Fruit fly (Drosophila melanogaster) whole organism, embryonic: ENCODE results near the gene ocn.

Experiments used
- B-H2 ChIP-seq: fragments of 200-800 bp; sonication (Bioruptor generic); optimal IDR thresholded peaks from 2 replicates; lab custom pipeline; 2018; ENCODE audit warnings: missing biosample characterization, mild to moderate bottlenecking, missing genetic modification characterization
- BEAF-32 ChIP-seq: fragments of 200-800 bp; sonication (Bioruptor generic); optimal IDR thresholded peaks from 3 replicates; lab custom pipeline; 2017; ENCODE audit warnings: missing biosample characterization, missing genetic modification characterization, mild to moderate bottlenecking, moderate library complexity, missing genetic modification reagents
- Bteb2 ChIP-seq: fragments of 200-800 bp; sonication (Bioruptor generic); optimal IDR thresholded peaks from 2 replicates; lab custom pipeline; 2016; ENCODE audit warnings: missing biosample characterization, missing genetic modification characterization
- CG10321 ChIP-seq: fragments of 200-800 bp; sonication (Bioruptor generic); IDR thresholded peaks from 2 replicates; pipeline ENCODE4 v1.3.6; 2022; ENCODE audit warnings: missing biosample characterization, missing genetic modification characterization
- CG11247 ChIP-seq: fragments of 200-800 bp; sonication (Bioruptor generic); IDR thresholded peaks from 2 replicates; pipeline ENCODE4 v1.3.6; 2022; ENCODE audit warnings: missing biosample characterization, missing genetic modification characterization
- CG11696 ChIP-seq: fragments of 200-800 bp; sonication (Bioruptor generic); IDR thresholded peaks from 2 replicates; pipeline ENCODE4 v1.3.6; 2022; ENCODE audit warnings: missing biosample characterization, missing genetic modification characterization
- CG13123 ChIP-seq: fragments of 200-800 bp; sonication (Bioruptor generic); optimal IDR thresholded peaks from 2 replicates; lab custom pipeline; 2016; ENCODE audit warnings: missing biosample characterization, missing genetic modification characterization
- CG14667 ChIP-seq: fragments of 200-800 bp; sonication (Bioruptor generic); IDR thresholded peaks from 2 replicates; pipeline ENCODE4 v1.3.6; 2022; ENCODE audit warnings: missing biosample characterization, missing genetic modification characterization
- CG15073 ChIP-seq: fragments of 200-800 bp; sonication (Bioruptor generic); optimal IDR thresholded peaks from 2 replicates; lab custom pipeline; 2016; ENCODE audit warnings: missing biosample characterization, missing genetic modification characterization
- CG17186 ChIP-seq: fragments of 200-800 bp; sonication (Bioruptor generic); optimal IDR thresholded peaks from 3 replicates; lab custom pipeline; 2017; ENCODE audit warnings: missing biosample characterization, missing genetic modification reagents, missing genetic modification characterization
- CG17359 ChIP-seq: fragments of 200-800 bp; sonication (Bioruptor generic); optimal IDR thresholded peaks from 3 replicates; lab custom pipeline; 2018; ENCODE audit warnings: missing biosample characterization, mild to moderate bottlenecking, missing genetic modification characterization, moderate library complexity
- CG17568 ChIP-seq: fragments of 200-800 bp; sonication (Bioruptor generic); optimal IDR thresholded peaks from 2 replicates; lab custom pipeline; 2018; ENCODE audit warnings: missing biosample characterization, mild to moderate bottlenecking, missing genetic modification characterization, moderate library complexity
- CG17829 ChIP-seq: fragments of 200-800 bp; optimal IDR thresholded peaks from 2 replicates; lab custom pipeline; 2019; ENCODE audit warnings: missing biosample characterization, mild to moderate bottlenecking, missing genetic modification characterization, moderate library complexity
- CG18262 ChIP-seq: fragments of 200-800 bp; optimal IDR thresholded peaks from 3 replicates; lab custom pipeline; 2019; ENCODE audit warnings: missing biosample characterization, mild to moderate bottlenecking, missing genetic modification characterization, moderate library complexity
- CG2120 ChIP-seq: fragments of 200-800 bp; sonication (Bioruptor generic); optimal IDR thresholded peaks from 3 replicates; lab custom pipeline; 2016; ENCODE audit warnings: missing biosample characterization, missing genetic modification characterization
- CG31224 ChIP-seq: fragments of 200-800 bp; sonication (Bioruptor generic); IDR thresholded peaks from 2 replicates; pipeline ENCODE4 v1.3.6; 2022; ENCODE audit warnings: missing biosample characterization, missing genetic modification characterization
- CG34224 ChIP-seq: fragments of 200-800 bp; sonication (Bioruptor generic); IDR thresholded peaks from 3 replicates; pipeline ENCODE4 v1.3.6; 2022; ENCODE audit warnings: missing biosample characterization, missing genetic modification characterization; ENCODE audit not compliant: partially characterized antibody
- CG42726 ChIP-seq: fragments of 200-800 bp; sonication (Bioruptor generic); IDR thresholded peaks from 2 replicates; pipeline ENCODE4 v1.3.6; 2022; ENCODE audit warnings: missing biosample characterization, missing genetic modification characterization; ENCODE audit not compliant: partially characterized antibody
- CG6175 ChIP-seq: fragments of 200-800 bp; sonication (Bioruptor generic); IDR thresholded peaks from 3 replicates; pipeline ENCODE4 v1.3.6; 2022; ENCODE audit warnings: missing biosample characterization, missing genetic modification characterization
- CG8281 ChIP-seq: fragments of 200-800 bp; sonication (Bioruptor generic); optimal IDR thresholded peaks from 2 replicates; lab custom pipeline; 2018; ENCODE audit warnings: missing biosample characterization, mild to moderate bottlenecking, missing genetic modification characterization, moderate library complexity
- CG8924 ChIP-seq: fragments of 200-800 bp; optimal IDR thresholded peaks from 3 replicates; lab custom pipeline; 2019; ENCODE audit warnings: missing biosample characterization, mild to moderate bottlenecking, missing genetic modification characterization, moderate library complexity
- CG9727 ChIP-seq: fragments of 200-800 bp; sonication (Bioruptor generic); optimal IDR thresholded peaks from 3 replicates; lab custom pipeline; 2017; ENCODE audit warnings: missing biosample characterization, mild to moderate bottlenecking, missing genetic modification characterization
- CTCF ChIP-seq: fragments of 200-800 bp; sonication (Bioruptor generic); optimal IDR thresholded peaks from 2 replicates; lab custom pipeline; 2017; ENCODE audit warnings: missing biosample characterization, mild to moderate bottlenecking, missing genetic modification characterization, moderate library complexity
- CrebB ChIP-seq: fragments of 200-800 bp; sonication (Bioruptor generic); optimal IDR thresholded peaks from 3 replicates; lab custom pipeline; 2018; ENCODE audit warnings: missing biosample characterization, mild to moderate bottlenecking, missing genetic modification characterization
- Dip2 ChIP-seq: fragments of 200-800 bp; sonication (Bioruptor generic); IDR thresholded peaks from 2 replicates; pipeline ENCODE4 v1.3.6; 2022; ENCODE audit warnings: missing biosample characterization, missing genetic modification characterization
- Dll ChIP-seq: fragments of 200-800 bp; sonication (Bioruptor generic); IDR thresholded peaks from 4 replicates; pipeline ENCODE4 v1.3.6; 2022; ENCODE audit warnings: missing biosample characterization, missing genetic modification characterization; ENCODE audit not compliant: partially characterized antibody
- Gsc ChIP-seq: fragments of 200-800 bp; sonication (Bioruptor generic); IDR thresholded peaks from 2 replicates; pipeline ENCODE4 v1.3.6; 2022; ENCODE audit warnings: missing biosample characterization, missing genetic modification characterization
- Mes4 ChIP-seq: fragments of 200-800 bp; sonication (Bioruptor generic); optimal IDR thresholded peaks from 2 replicates; lab custom pipeline; 2016; ENCODE audit warnings: missing biosample characterization, missing genetic modification characterization
- Neu2 ChIP-seq: fragments of 200-800 bp; sonication (Bioruptor generic); optimal IDR thresholded peaks from 3 replicates; lab custom pipeline; 2016; ENCODE audit warnings: missing biosample characterization, missing genetic modification characterization, borderline replicate concordance
- Ravus ChIP-seq: fragments of 200-800 bp; sonication (Bioruptor generic); IDR thresholded peaks from 2 replicates; pipeline ENCODE4 v1.3.6; 2022; ENCODE audit warnings: missing biosample characterization, missing genetic modification characterization
- Six4 ChIP-seq: fragments of 200-800 bp; sonication (Bioruptor generic); optimal IDR thresholded peaks from 2 replicates; lab custom pipeline; 2016; ENCODE audit warnings: missing biosample characterization, missing genetic modification characterization
- Stat92E ChIP-seq, 3 experiments: fragments of >200 bp in 2 of 3; fragments of 200-800 bp in 1 of 3; sonication (Bioruptor generic) in 1 of 3; optimal IDR thresholded peaks; 2 replicates each; lab custom pipeline; 2017 to 2019; ENCODE audit warnings: missing biosample characterization in 3 of 3, missing genetic modification characterization in 3 of 3, mild to moderate bottlenecking in 1 of 3, moderate library complexity in 1 of 3
- Tbp ChIP-seq: fragments of >200 bp; optimal IDR thresholded peaks from 2 replicates; lab custom pipeline; 2018; ENCODE audit warnings: missing biosample characterization, missing genetic modification characterization
- al ChIP-seq: fragments of 200-800 bp; sonication (Bioruptor generic); IDR thresholded peaks from 2 replicates; pipeline ENCODE4 v1.3.6; 2022; ENCODE audit warnings: missing biosample characterization, missing genetic modification characterization
- ase ChIP-seq: fragments of 200-800 bp; sonication (Bioruptor generic); IDR thresholded peaks from 3 replicates; pipeline ENCODE4 v1.3.6; 2022; ENCODE audit warnings: missing biosample characterization, missing genetic modification characterization
- bbx ChIP-seq: fragments of 200-800 bp; sonication (Bioruptor generic); IDR thresholded peaks from 2 replicates; pipeline ENCODE4 v1.3.6; 2022; ENCODE audit warnings: missing biosample characterization, missing genetic modification characterization; ENCODE audit not compliant: partially characterized antibody
- bowl ChIP-seq: fragments of 200-800 bp; sonication (Bioruptor generic); IDR thresholded peaks from 2 replicates; pipeline ENCODE4 v1.3.6; 2022; ENCODE audit warnings: missing biosample characterization, missing genetic modification characterization
- cad ChIP-seq: fragments of >200 bp; optimal IDR thresholded peaks from 2 replicates; lab custom pipeline; 2017; ENCODE audit warnings: missing biosample characterization, missing genetic modification characterization
- dan ChIP-seq: fragments of 200-800 bp; sonication (Bioruptor generic); IDR thresholded peaks from 2 replicates; pipeline ENCODE4 v1.3.6; 2022; ENCODE audit warnings: missing biosample characterization, missing genetic modification characterization
- fru ChIP-seq: fragments of >200 bp; optimal IDR thresholded peaks from 2 replicates; lab custom pipeline; 2017
- ind ChIP-seq: fragments of 200-800 bp; sonication (Bioruptor generic); optimal IDR thresholded peaks from 3 replicates; lab custom pipeline; 2016; ENCODE audit warnings: missing biosample characterization, missing genetic modification characterization
- jigr1 ChIP-seq: fragments of 200-800 bp; sonication (Bioruptor generic); IDR thresholded peaks from 3 replicates; pipeline ENCODE4 v1.3.6; 2022; ENCODE audit warnings: missing biosample characterization, missing genetic modification characterization
- nerfin-2 ChIP-seq: fragments of 200-800 bp; sonication (Bioruptor generic); IDR thresholded peaks from 2 replicates; pipeline ENCODE4 v1.3.6; 2022; ENCODE audit warnings: missing biosample characterization, missing genetic modification characterization; ENCODE audit not compliant: partially characterized antibody
- pita ChIP-seq: fragments of 200-800 bp; sonication (Bioruptor generic); optimal IDR thresholded peaks from 2 replicates; lab custom pipeline; 2017; ENCODE audit warnings: missing biosample characterization, mild to moderate bottlenecking, missing genetic modification characterization
- sima ChIP-seq: fragments of 200-800 bp; sonication (Bioruptor generic); optimal IDR thresholded peaks from 2 replicates; lab custom pipeline; 2016; ENCODE audit warnings: missing biosample characterization, missing genetic modification characterization
- slp2 ChIP-seq: fragments of 200-800 bp; sonication (Bioruptor generic); optimal IDR thresholded peaks from 2 replicates; lab custom pipeline; 2016; ENCODE audit warnings: missing biosample characterization, missing genetic modification characterization
- ssp ChIP-seq: fragments of 200-800 bp; sonication (Bioruptor generic); IDR thresholded peaks from 2 replicates; pipeline ENCODE4 v1.3.6; 2022; ENCODE audit warnings: missing biosample characterization, missing genetic modification characterization
- sug ChIP-seq: fragments of 200-800 bp; optimal IDR thresholded peaks from 2 replicates; lab custom pipeline; 2019; ENCODE audit warnings: missing biosample characterization, mild to moderate bottlenecking, missing genetic modification characterization, moderate library complexity
- trem ChIP-seq: fragments of 200-800 bp; optimal IDR thresholded peaks from 3 replicates; lab custom pipeline; 2019; ENCODE audit warnings: missing biosample characterization, mild to moderate bottlenecking, missing genetic modification characterization, moderate library complexity
- unc-4 ChIP-seq: fragments of 200-800 bp; sonication (Bioruptor generic); IDR thresholded peaks from 2 replicates; pipeline ENCODE4 v1.3.6; 2022; ENCODE audit warnings: missing biosample characterization, missing genetic modification characterization; ENCODE audit not compliant: partially characterized antibody
- yki ChIP-seq: fragments of >200 bp; optimal IDR thresholded peaks from 3 replicates; lab custom pipeline; 2018
- zf30C ChIP-seq: fragments of 200-800 bp; sonication (Bioruptor generic); optimal IDR thresholded peaks from 3 replicates; lab custom pipeline; 2018; ENCODE audit warnings: missing biosample characterization, mild to moderate bottlenecking, missing genetic modification characterization
- zfh1 ChIP-seq: fragments of 200-800 bp; sonication (Bioruptor generic); IDR thresholded peaks from 3 replicates; pipeline ENCODE4 v1.3.6; 2022; ENCODE audit warnings: missing biosample characterization, missing genetic modification characterization

The ocn gene

dm6 chr3R:30061154-30061482, 23.6 kb upstream of the ocn start (continued):
- TF ChIP-seq CG31224 (GFP tag; lab: Robert Waterston, UW) (peak; percentile 71), Bteb2 (GFP tag; lab: Kevin White, UChicago) (peak; percentile 17), Stat92E (GFP tag; optimal IDR thresholded peaks at IDR 0.05; lab: Kevin White, UChicago) (peak in 1 of 3 experiments; percentile 83), zfh1 (GFP tag; lab: Robert Waterston, UW) (peak; percentile 96), ind (peak; percentile 93), CG14667 (GFP tag; lab: Robert Waterston, UW) (peak; percentile 88), CG8281 (peak; percentile 67), sima (GFP tag; lab: Kevin White, UChicago) (peak; percentile 88), CG2120 (GFP tag; lab: Kevin White, UChicago) (peak; percentile 48), Six4 (GFP tag; lab: Kevin White, UChicago) (peak; percentile 94), sug (tag; lab: Kevin White, UChicago) (peak; percentile 69), CG17359 (peak; percentile 98), CTCF (GFP tag; lab: Kevin White, UChicago) (peak; percentile 48), BEAF-32 (GFP tag; lab: Kevin White, UChicago) (no peak), Ravus (peak; percentile 72), CG9727 (GFP tag; lab: Kevin White, UChicago) (peak; percentile 83), CG17568 (GFP tag; lab: Kevin White, UChicago) (peak; percentile 37), Mes4 (peak; percentile 64), CG15073 (GFP tag; lab: Kevin White, UChicago) (no peak), pita (GFP tag; lab: Kevin White, UChicago) (no peak), ase (peak; percentile 91), slp2 (GFP tag; lab: Kevin White, UChicago) (peak; percentile 86), dan (GFP tag; lab: Robert Waterston, UW) (no peak), Dll (GFP tag; lab: Robert Waterston, UW) (no peak), trem (peak; percentile 88), Gsc (GFP tag; lab: Robert Waterston, UW) (peak; percentile 67), CG34224 (no peak), CG10321 (GFP tag; lab: Robert Waterston, UW) (peak; percentile 58; the same call in 1 of the 2 replicates), CrebB (tag; lab: Kevin White, UChicago) (no peak), CG18262 (tag; lab: Kevin White, UChicago) (peak; percentile 85), fru (lab: Kevin White, UChicago) (no peak), unc-4 (no peak), Neu2 (GFP tag; lab: Kevin White, UChicago) (no peak), nerfin-2 (GFP tag; lab: Robert Waterston, UW) (no peak), jigr1 (peak; percentile 75), CG17829 (peak; percentile 89), al (GFP tag; lab: Robert Waterston, UW) (peak; percentile 61), bowl (GFP tag; lab: Robert Waterston, UW) (peak; percentile 89), bbx (GFP tag; lab: Robert Waterston, UW) (no peak), ssp (GFP tag; lab: Robert Waterston, UW) (peak; percentile 78), CG17186 (GFP tag; lab: Kevin White, UChicago) (peak; percentile 48), CG6175 (GFP tag; lab: Robert Waterston, UW) (peak; percentile 55; the same call in 1 of the 3 replicates), Tbp (GFP tag; lab: Kevin White, UChicago) (no peak), B-H2 (GFP tag; lab: Kevin White, UChicago) (no peak), CG11696 (GFP tag; lab: Robert Waterston, UW) (peak; percentile 85), CG42726 (GFP tag; lab: Robert Waterston, UW) (no peak), zf30C (GFP tag; lab: Kevin White, UChicago) (peak; percentile 65), cad (no peak), CG13123 (GFP tag; lab: Kevin White, UChicago) (peak; percentile 17), CG8924 (tag; lab: Kevin White, UChicago) (peak; percentile 91), Dip2 (GFP tag; lab: Robert Waterston, UW) (no peak), CG11247 (GFP tag; lab: Robert Waterston, UW) (peak; percentile 85), yki (lab: Kevin White, UChicago) (no peak)
